Worm (Caenorhabditis elegans) whole organism, L2 larva: ENCODE results near the gene C03H5.5.

Experiments
- C34F6.9 ChIP-seq: fragments of 150-350 bp; optimal IDR thresholded peaks from 2 replicates; lab custom pipeline; 2014; ENCODE audit warnings: missing biosample characterization, missing genetic modification characterization
- F13H6.1 ChIP-seq: sonication (generic microtip); optimal IDR thresholded peaks from 2 replicates; lab custom pipeline; 2016; ENCODE audit warnings: missing genetic modification characterization, missing compliant biosample characterization
- R02D3.7 ChIP-seq: fragments of 150-350 bp; optimal IDR thresholded peaks from 2 replicates; lab custom pipeline; 2014; ENCODE audit warnings: missing biosample characterization, missing genetic modification characterization
- Y55F3AM.14 ChIP-seq: fragments of 200-800 bp; sonication (Bioruptor generic); optimal IDR thresholded peaks from 2 replicates; lab custom pipeline; 2018; ENCODE audit warnings: mild to moderate bottlenecking, missing genetic modification characterization, missing compliant biosample characterization
- ZK546.5 ChIP-seq: sonication (generic microtip); optimal IDR thresholded peaks from 2 replicates; lab custom pipeline; 2017; ENCODE audit warnings: missing biosample characterization, missing genetic modification characterization
- aly-2 ChIP-seq: fragments of 150-350 bp; optimal IDR thresholded peaks from 2 replicates; lab custom pipeline; 2014; ENCODE audit warnings: missing biosample characterization, missing genetic modification characterization
- ceh-16 ChIP-seq: fragments of 150-350 bp; optimal IDR thresholded peaks from 2 replicates; lab custom pipeline; 2014; ENCODE audit warnings: missing biosample characterization, missing genetic modification characterization
- ceh-82 ChIP-seq: fragments of 150-350 bp; optimal IDR thresholded peaks from 2 replicates; lab custom pipeline; 2014; ENCODE audit warnings: missing biosample characterization, missing genetic modification characterization
- crh-2 ChIP-seq: sonication (generic microtip); optimal IDR thresholded peaks from 2 replicates; lab custom pipeline; 2017; ENCODE audit warnings: missing biosample characterization, missing genetic modification characterization
- dmd-4 ChIP-seq: sonication (generic microtip); optimal IDR thresholded peaks from 2 replicates; lab custom pipeline; 2017; ENCODE audit warnings: missing biosample characterization, missing genetic modification characterization
- egl-27 ChIP-seq: sonication (generic microtip); optimal IDR thresholded peaks from 3 replicates; lab custom pipeline; 2017; ENCODE audit warnings: missing biosample characterization, missing genetic modification reagents, missing genetic modification characterization
- elt-1 ChIP-seq: fragments of 150-350 bp; optimal IDR thresholded peaks from 2 replicates; lab custom pipeline; 2014; ENCODE audit warnings: missing biosample characterization, missing genetic modification characterization
- fos-1 ChIP-seq: fragments of 150-350 bp; optimal IDR thresholded peaks from 2 replicates; lab custom pipeline; 2014; ENCODE audit warnings: missing biosample characterization, missing genetic modification characterization
- gmeb-1 ChIP-seq: fragments of 150-350 bp; optimal IDR thresholded peaks from 2 replicates; lab custom pipeline; 2014; ENCODE audit warnings: missing biosample characterization, missing genetic modification characterization
- lin-13 ChIP-seq: fragments of 150-350 bp; optimal IDR thresholded peaks from 2 replicates; lab custom pipeline; 2014; ENCODE audit warnings: missing biosample characterization, missing genetic modification reagents, missing genetic modification characterization
- lsy-2 ChIP-seq, 2 experiments: fragments of 150-350 bp in 1 of 2; sonication (generic microtip) in 1 of 2; optimal IDR thresholded peaks; 2 replicates each; lab custom pipeline; 2014 to 2017; ENCODE audit warnings: missing biosample characterization in 2 of 2, missing genetic modification characterization in 2 of 2
- mab-5 ChIP-seq: fragments of 150-350 bp; optimal IDR thresholded peaks from 2 replicates; lab custom pipeline; 2014; ENCODE audit warnings: missing biosample characterization, missing genetic modification characterization
- mdl-1 ChIP-seq, 2 experiments: fragments of 150-350 bp in 1 of 2; sonication (generic microtip) in 1 of 2; optimal IDR thresholded peaks; 2 replicates each; lab custom pipeline; 2017; ENCODE audit warnings: missing biosample characterization in 2 of 2, missing genetic modification characterization in 2 of 2
- nhr-10 ChIP-seq: sonication (generic microtip); optimal IDR thresholded peaks from 2 replicates; lab custom pipeline; 2017; ENCODE audit warnings: missing biosample characterization, missing genetic modification characterization
- nhr-11 ChIP-seq: fragments of 150-350 bp; optimal IDR thresholded peaks from 2 replicates; lab custom pipeline; 2014; ENCODE audit warnings: missing biosample characterization, missing genetic modification characterization
- nhr-129 ChIP-seq: fragments of 150-350 bp; optimal IDR thresholded peaks from 2 replicates; lab custom pipeline; 2014; ENCODE audit warnings: missing biosample characterization, missing genetic modification characterization
- nhr-21 ChIP-seq: fragments of 150-350 bp; optimal IDR thresholded peaks from 2 replicates; lab custom pipeline; 2014; ENCODE audit warnings: missing biosample characterization, missing genetic modification characterization
- nhr-23 ChIP-seq: fragments of 150-350 bp; optimal IDR thresholded peaks from 2 replicates; lab custom pipeline; 2014; ENCODE audit warnings: missing biosample characterization, missing genetic modification reagents, missing genetic modification characterization
- nhr-77 ChIP-seq: fragments of 150-350 bp; optimal IDR thresholded peaks from 2 replicates; lab custom pipeline; 2014; ENCODE audit warnings: missing biosample characterization, missing genetic modification characterization
- peb-1 ChIP-seq: fragments of 150-350 bp; optimal IDR thresholded peaks from 2 replicates; lab custom pipeline; 2014; ENCODE audit warnings: missing biosample characterization, missing genetic modification characterization
- sma-3 ChIP-seq: sonication (generic microtip); optimal IDR thresholded peaks from 2 replicates; lab custom pipeline; 2016; ENCODE audit warnings: missing genetic modification reagents, missing genetic modification characterization, missing compliant biosample characterization
- snpc-4 ChIP-seq: fragments of 150-350 bp; optimal IDR thresholded peaks from 2 replicates; lab custom pipeline; 2014; ENCODE audit warnings: missing biosample characterization, missing genetic modification characterization
- unc-39 ChIP-seq: fragments of 150-350 bp; optimal IDR thresholded peaks from 2 replicates; lab custom pipeline; 2014; ENCODE audit warnings: missing biosample characterization, missing genetic modification characterization
- unc-55 ChIP-seq: fragments of 150-350 bp; sonication (generic microtip); optimal IDR thresholded peaks from 3 replicates; lab custom pipeline; 2014; ENCODE audit warnings: missing biosample characterization, missing genetic modification reagents, missing genetic modification characterization
- unc-62 ChIP-seq: fragments of 150-350 bp; optimal IDR thresholded peaks from 2 replicates; lab custom pipeline; 2014; ENCODE audit warnings: missing biosample characterization, missing genetic modification reagents, missing genetic modification characterization
- zag-1 ChIP-seq: fragments of 150-350 bp; optimal IDR thresholded peaks from 2 replicates; lab custom pipeline; 2014; ENCODE audit warnings: missing biosample characterization, missing genetic modification characterization

C03H5.5 gene

DNA sequence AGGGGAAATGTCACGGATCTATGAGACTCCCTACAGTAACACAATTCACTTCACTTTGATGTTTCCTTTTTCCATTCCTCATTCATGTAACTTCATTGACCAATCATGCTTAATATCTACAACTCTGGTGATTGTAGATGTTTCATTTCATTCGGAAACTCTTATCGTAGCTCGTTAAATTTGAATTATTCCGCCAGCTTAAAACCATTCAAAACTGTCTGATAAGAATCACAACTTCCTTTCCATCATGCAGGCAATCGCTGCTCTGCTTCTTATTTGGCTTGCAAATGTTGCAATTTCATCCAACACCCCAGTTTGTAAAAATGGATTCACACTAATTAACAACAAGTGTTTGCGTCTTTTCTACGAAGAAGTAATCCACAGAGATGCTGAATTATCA, 17.3 kb upstream of the C03H5.5 start, which contains the start of gene clec-10:
TSS of gene clec-10 (plus strand) at position 244 of the 400 bp plus-strand sequence.
- TF ChIP-seq nhr-11 (no peak), peb-1 (tag; lab: Kevin White, UChicago) (no peak), ZK546.5 (tag; lab: Kevin White, UChicago) (no peak), fos-1 (tag; lab: Kevin White, UChicago) (peak; percentile 69), lin-13 (GFP tag; lab: Kevin White, UChicago) (no peak)

- TF ChIP-seq nhr-129: peak; percentile 35
- TF ChIP-seq zag-1 (tag; lab: Kevin White, UChicago): peak; percentile 49
- TF ChIP-seq mab-5 (tag; lab: Kevin White, UChicago): peak; percentile 8
- no peak for TF ChIP-seq egl-27 (tag; lab: Kevin White, UChicago)
- TF ChIP-seq ZK546.5 (tag; lab: Kevin White, UChicago): no peak
- no peak for TF ChIP-seq gmeb-1
- TF ChIP-seq fos-1 (tag; lab: Kevin White, UChicago): no peak
- no peak for TF ChIP-seq nhr-10 (tag; lab: Kevin White, UChicago)
- peak; percentile 61 for TF ChIP-seq unc-55 (GFP tag; lab: Kevin White, UChicago)
- peak in 1 of 2 experiments; percentile 47 for TF ChIP-seq lsy-2 (tag; optimal IDR thresholded peaks at IDR 0.05; lab: Kevin White, UChicago)
- no peak for TF ChIP-seq Y55F3AM.14 (GFP tag; lab: Kevin White, UChicago)
- TF ChIP-seq sma-3 (GFP tag; lab: Kevin White, UChicago): no peak
- no peak for TF ChIP-seq nhr-21 (tag; lab: Kevin White, UChicago)
- TF ChIP-seq C34F6.9 (tag; lab: Kevin White, UChicago): peak; percentile 49
- peak; percentile 13 for TF ChIP-seq F13H6.1
- TF ChIP-seq, all 48 proteins: peak for 7
Measured at ce11 chrII:401211-401610, 16.1 kb upstream of the C03H5.5 start.

DNA sequence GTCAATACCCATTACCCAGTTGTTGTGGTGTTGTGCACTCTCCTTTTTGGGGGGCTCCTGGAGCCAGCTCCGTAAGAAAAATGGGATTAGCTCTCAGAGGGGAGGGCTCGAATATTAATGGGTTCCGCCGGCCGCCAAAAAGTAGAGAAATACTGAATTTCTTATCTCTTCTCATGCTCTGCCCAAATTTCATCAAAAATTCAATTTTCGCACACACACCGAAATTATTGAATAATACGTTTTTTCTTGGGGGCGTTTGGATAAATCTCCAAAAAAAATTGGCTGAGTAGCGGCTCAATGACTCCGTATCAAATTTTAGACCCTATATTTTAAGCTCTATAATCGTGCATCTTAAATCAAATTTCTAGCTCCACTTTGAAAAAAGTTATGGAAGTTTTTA, 15.0 kb upstream of the C03H5.5 start:
- TF ChIP-seq dmd-4 (tag; lab: Kevin White, UChicago) (no peak), peb-1 (tag; lab: Kevin White, UChicago) (no peak), unc-55 (GFP tag; lab: Kevin White, UChicago) (no peak), unc-39 (tag; lab: Kevin White, UChicago) (no peak), mdl-1 (tag; optimal IDR thresholded peaks at IDR 0.05; lab: Kevin White, UChicago) (no peak), snpc-4 (tag; lab: Kevin White, UChicago) (no peak), F13H6.1 (no peak), nhr-23 (tag; lab: Kevin White, UChicago) (no peak)

ce11 chrII:399321-399720, 14.2 kb upstream of the C03H5.5 start, which contains the start of gene C03H5.6:
Gene C03H5.6 (minus strand): TSS chrII:399421.
- TF ChIP-seq R02D3.7 (tag; lab: Kevin White, UChicago): no peak
- TF ChIP-seq aly-2 (tag; lab: Kevin White, UChicago): no peak

- TF ChIP-seq ceh-16: no peak
- TF ChIP-seq nhr-23 (tag; lab: Kevin White, UChicago): no peak
- no peak for TF ChIP-seq snpc-4 (tag; lab: Kevin White, UChicago)
- TF ChIP-seq crh-2: no peak
- no peak for TF ChIP-seq nhr-129
- TF ChIP-seq gmeb-1: no peak
- TF ChIP-seq zag-1 (tag; lab: Kevin White, UChicago): no peak
- TF ChIP-seq F13H6.1: no peak
- no peak for TF ChIP-seq elt-1 (tag; lab: Kevin White, UChicago)
- TF ChIP-seq nhr-77 (tag; lab: Kevin White, UChicago): no peak
- no peak for TF ChIP-seq egl-27 (tag; lab: Kevin White, UChicago)
- TF ChIP-seq ceh-82 (tag; lab: Kevin White, UChicago): no peak
- no peak for TF ChIP-seq unc-62
- TF ChIP-seq, all 48 proteins: peak for 0
Measured at ce11 chrII:388533-388932, 3.4 kb upstream of the C03H5.5 start, which contains the start of gene nstp-4. Gene nstp-4 (plus strand): TSS chrII:388833.

DNA sequence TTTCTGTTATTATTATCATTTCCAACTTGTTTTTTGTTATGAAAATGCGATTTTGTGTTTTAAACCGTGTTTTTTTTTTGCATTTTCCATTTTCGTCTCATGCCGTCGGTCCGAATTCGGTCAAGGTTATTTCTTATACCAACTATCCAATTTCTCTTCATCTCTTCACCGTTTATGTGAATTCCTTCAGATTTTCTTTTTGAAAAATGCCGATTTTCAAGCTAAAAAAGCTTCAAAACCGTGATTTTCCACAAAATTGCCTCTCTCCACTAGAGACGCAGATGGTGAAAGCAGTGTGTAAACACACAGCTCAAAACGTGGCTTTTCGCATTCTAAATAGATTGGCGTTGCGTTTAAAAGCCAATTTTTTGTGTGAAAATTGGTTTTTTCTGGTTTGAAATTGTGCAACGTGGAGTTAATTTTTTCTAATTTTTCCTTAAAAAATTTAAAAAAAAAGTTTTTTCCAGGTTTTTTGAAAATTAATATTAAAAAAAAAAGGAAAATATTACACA, 2.7 kb upstream of the C03H5.5 start:
- TF ChIP-seq sma-3 (GFP tag; lab: Kevin White, UChicago) (no peak), crh-2 (peak; percentile 55)
